3 worm cellular contexts compared by ENCODE assay signal in the genomic region with DNA sequence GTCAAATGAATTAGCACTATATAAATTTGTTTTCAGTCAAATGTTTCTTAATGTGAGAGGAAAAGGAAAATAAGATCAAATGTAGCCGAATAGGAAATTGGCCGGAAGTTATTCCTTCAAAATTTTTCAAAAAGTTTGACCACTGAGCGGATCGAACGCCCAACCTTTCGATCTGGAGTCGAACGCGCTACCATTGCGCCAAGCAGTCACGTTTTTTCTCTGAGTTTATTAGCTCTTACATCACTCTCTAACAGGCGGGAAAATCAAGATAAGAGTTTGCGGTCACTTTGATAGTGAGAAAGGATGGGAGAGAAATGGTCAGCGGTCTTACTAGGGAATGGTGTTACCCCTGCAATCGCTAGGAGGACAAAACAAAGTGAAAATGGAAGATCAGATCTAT.
TF ChIP-seq lines count a peak whose summit lies in the region.

No protein-coding gene starts in this region.

TF ChIP-seq in whole organism, L1 larva, 84 proteins besides CTCF, POLR2A, EP300 and RAD21 (continued from another document):
- TF ChIP-seq pqm-1 (tag; optimal IDR thresholded peaks at IDR 0.05; lab: Kevin White, UChicago) (no peak), skn-1 (tag; optimal IDR thresholded peaks at IDR 0.05; lab: Kevin White, UChicago) (peak; percentile 4), lin-15B (tag; optimal IDR thresholded peaks at IDR 0.05; lab: Kevin White, UChicago) (no peak), egl-27 (tag; optimal IDR thresholded peaks at IDR 0.05; lab: Kevin White, UChicago) (no peak), nhr-47 (tag; optimal IDR thresholded peaks at IDR 0.05; lab: Kevin White, UChicago) (no peak), ztf-4 (tag; optimal IDR thresholded peaks at IDR 0.05; lab: Kevin White, UChicago) (no peak), efl-1 (optimal IDR thresholded peaks at IDR 0.05; lab: Kevin White, UChicago) (peak in 1 of 2 experiments; percentile 29), efl-1 (GFP tag; optimal IDR thresholded peaks at IDR 0.05 in 1 of 2; lab: Kevin White, UChicago) (peak in 1 of 2 experiments; percentile 90), ces-1 (GFP tag; optimal IDR thresholded peaks at IDR 0.05; lab: Kevin White, UChicago) (no peak), egl-13 (tag; optimal IDR thresholded peaks at IDR 0.05; lab: Kevin White, UChicago) (no peak), hpl-2 (GFP tag; optimal IDR thresholded peaks at IDR 0.05; lab: Kevin White, UChicago) (no peak), mep-1 (tag; optimal IDR thresholded peaks at IDR 0.05; lab: Kevin White, UChicago) (no peak), alr-1 (tag; optimal IDR thresholded peaks at IDR 0.05; lab: Kevin White, UChicago; ENCODE audit: borderline replicate concordance) (no peak), ceh-8 (GFP tag; optimal IDR thresholded peaks at IDR 0.05; lab: Kevin White, UChicago) (no peak), fkh-4 (tag; optimal IDR thresholded peaks at IDR 0.05; lab: Kevin White, UChicago; ENCODE audit: borderline replicate concordance) (no peak), nhr-90 (tag; optimal IDR thresholded peaks at IDR 0.05; lab: Kevin White, UChicago; ENCODE audit: poor library complexity) (peak; percentile 51), mef-2 (tag; optimal IDR thresholded peaks at IDR 0.05; lab: Kevin White, UChicago) (no peak), elt-3 (tag; optimal IDR thresholded peaks at IDR 0.05; lab: Kevin White, UChicago) (peak in 2 of 6 experiments; percentile 18 to 29), unc-30 (tag; optimal IDR thresholded peaks at IDR 0.05; lab: Kevin White, UChicago) (no peak), swsn-7 (tag; optimal IDR thresholded peaks at IDR 0.05; lab: Kevin White, UChicago) (peak; percentile 12), unc-86 (tag; optimal IDR thresholded peaks at IDR 0.05; lab: Kevin White, UChicago) (no peak), C04F5.9 (tag; optimal IDR thresholded peaks at IDR 0.05; lab: Kevin White, UChicago) (no peak), nhr-76 (tag; optimal IDR thresholded peaks at IDR 0.05; lab: Kevin White, UChicago) (no peak), nhr-85 (tag; lab: Kevin White, UChicago) (peak; percentile 48), nhr-84 (tag; optimal IDR thresholded peaks at IDR 0.05; lab: Kevin White, UChicago) (no peak), nhr-77 (tag; optimal IDR thresholded peaks at IDR 0.05; lab: Kevin White, UChicago) (peak; percentile 0), fkh-8 (tag; optimal IDR thresholded peaks at IDR 0.05; lab: Kevin White, UChicago) (no peak), ztf-11 (tag; optimal IDR thresholded peaks at IDR 0.05; lab: Kevin White, UChicago) (no peak)

TF ChIP-seq in whole organism, L4 larva, 104 proteins besides CTCF, POLR2A, EP300 and RAD21 (continued from another document and continues in another):
- TF ChIP-seq Y75B8A.6 (GFP tag; IDR thresholded peaks at IDR 0.05; lab: Robert Waterston, UW), result no peak
- TF ChIP-seq hlh-30 (tag; optimal IDR thresholded peaks at IDR 0.05; lab: Kevin White, UChicago; ENCODE audit: insufficient read depth), result no peak
- TF ChIP-seq spr-3 (GFP tag; optimal IDR thresholded peaks at IDR 0.05; lab: Kevin White, UChicago), result no peak
- TF ChIP-seq daf-16 (GFP tag; optimal IDR thresholded peaks at IDR 0.05; lab: Kevin White, UChicago), result no peak
- TF ChIP-seq daf-16 (tag; optimal IDR thresholded peaks at IDR 0.05; lab: Kevin White, UChicago), result no peak
- no peak for TF ChIP-seq nhr-237 (tag; optimal IDR thresholded peaks at IDR 0.05; lab: Kevin White, UChicago)
- peak; percentile 38; the same call in 1 of the 2 replicates for TF ChIP-seq ZK337.2 (GFP tag; IDR thresholded peaks at IDR 0.05; lab: Robert Waterston, UW)
- TF ChIP-seq nhr-42 (GFP tag; IDR thresholded peaks at IDR 0.05; lab: Robert Waterston, UW), result no peak
- no peak for TF ChIP-seq Y105C5A.15 (GFP tag; IDR thresholded peaks at IDR 0.05; lab: Robert Waterston, UW)
- no peak for TF ChIP-seq F44E2.7 (GFP tag; IDR thresholded peaks at IDR 0.05; lab: Robert Waterston, UW)
- no peak for TF ChIP-seq ceh-28 (tag; optimal IDR thresholded peaks at IDR 0.05; lab: Kevin White, UChicago)
- TF ChIP-seq jun-1 (tag; optimal IDR thresholded peaks at IDR 0.05; lab: Kevin White, UChicago), result no peak
- TF ChIP-seq nhr-48 (tag; optimal IDR thresholded peaks at IDR 0.05; lab: Kevin White, UChicago), result no peak
- no peak for TF ChIP-seq mxl-3 (GFP tag; optimal IDR thresholded peaks at IDR 0.05; lab: Kevin White, UChicago)
- no peak for TF ChIP-seq mes-2 (tag; optimal IDR thresholded peaks at IDR 0.05; lab: Kevin White, UChicago; ENCODE audit: poor library complexity, severe bottlenecking)
- no peak for TF ChIP-seq lin-38 (GFP tag; IDR thresholded peaks at IDR 0.05; lab: Robert Waterston, UW)
- no peak for TF ChIP-seq daf-8 (GFP tag; IDR thresholded peaks at IDR 0.05; lab: Robert Waterston, UW)
- TF ChIP-seq unc-39 (tag; optimal IDR thresholded peaks at IDR 0.05; lab: Kevin White, UChicago), result no peak
- no peak for TF ChIP-seq egl-27 (tag; optimal IDR thresholded peaks at IDR 0.05; lab: Kevin White, UChicago)
- TF ChIP-seq duxl-1 (tag; optimal IDR thresholded peaks at IDR 0.05; lab: Kevin White, UChicago; ENCODE audit: poor library complexity), result peak; percentile 60
- no peak for TF ChIP-seq F37D6.2 (tag; optimal IDR thresholded peaks at IDR 0.05; lab: Kevin White, UChicago)
- peak; percentile 82 for TF ChIP-seq dmd-8 (GFP tag; IDR thresholded peaks at IDR 0.05; lab: Robert Waterston, UW)
- TF ChIP-seq Y48G9A.11 (GFP tag; IDR thresholded peaks at IDR 0.05; lab: Robert Waterston, UW), result peak; percentile 26; the same call in 1 of the 2 replicates
- TF ChIP-seq ceh-82 (tag; optimal IDR thresholded peaks at IDR 0.05; lab: Kevin White, UChicago), result no peak
- no peak for TF ChIP-seq set-16 (GFP tag; IDR thresholded peaks at IDR 0.05; lab: Robert Waterston, UW)
- TF ChIP-seq ztf-11 (tag; optimal IDR thresholded peaks at IDR 0.05; lab: Kevin White, UChicago), result no peak
- TF ChIP-seq zag-1 (tag; optimal IDR thresholded peaks at IDR 0.05; lab: Kevin White, UChicago), result no peak
- TF ChIP-seq nhr-41 (GFP tag; IDR thresholded peaks at IDR 0.05; lab: Robert Waterston, UW), result peak; percentile 48; the same call in 1 of the 2 replicates
- TF ChIP-seq aly-2 (tag; optimal IDR thresholded peaks at IDR 0.05; lab: Kevin White, UChicago), result no peak
- no peak for TF ChIP-seq lsy-2 (tag; optimal IDR thresholded peaks at IDR 0.05; lab: Kevin White, UChicago)
- 0 out of 2 replicates have a peak, but pooled peaks have one; percentile 35 for TF ChIP-seq zip-11 (GFP tag; IDR thresholded peaks at IDR 0.05; lab: Robert Waterston, UW)
- TF ChIP-seq dve-1 (tag; optimal IDR thresholded peaks at IDR 0.05; lab: Kevin White, UChicago; ENCODE audit: insufficient read depth), result no peak
- no peak for TF ChIP-seq F26F4.8 (GFP tag; conservative IDR thresholded peaks at IDR 0.05; lab: Robert Waterston, UW)
- no peak for TF ChIP-seq unc-130 (GFP tag; optimal IDR thresholded peaks at IDR 0.05; lab: Kevin White, UChicago)
- no peak for TF ChIP-seq lir-3 (tag; optimal IDR thresholded peaks at IDR 0.05; lab: Kevin White, UChicago)
- TF ChIP-seq lin-29 (GFP tag; IDR thresholded peaks at IDR 0.05; lab: Robert Waterston, UW), result no peak
- no peak for TF ChIP-seq R02D3.7 (tag; optimal IDR thresholded peaks at IDR 0.05; lab: Kevin White, UChicago)
- TF ChIP-seq spr-1 (tag; optimal IDR thresholded peaks at IDR 0.05; lab: Kevin White, UChicago), result no peak
- TF ChIP-seq aha-1 (tag; lab: Kevin White, UChicago), result no peak
- TF ChIP-seq T20F7.1 (GFP tag; optimal IDR thresholded peaks at IDR 0.05; lab: Kevin White, UChicago), result no peak
- TF ChIP-seq rbr-2 (tag; optimal IDR thresholded peaks at IDR 0.05; lab: Kevin White, UChicago), result no peak
- no peak for TF ChIP-seq nhr-76 (tag; optimal IDR thresholded peaks at IDR 0.05; lab: Kevin White, UChicago)
- TF ChIP-seq vab-7 (GFP tag; IDR thresholded peaks at IDR 0.05; lab: Robert Waterston, UW), result peak; percentile 61; the same call in 1 of the 2 replicates
- no peak for TF ChIP-seq mxl-2 (GFP tag; conservative IDR thresholded peaks at IDR 0.05; lab: Robert Waterston, UW)
- TF ChIP-seq ZK546.5 (tag; optimal IDR thresholded peaks at IDR 0.05; lab: Kevin White, UChicago), result no peak
- TF ChIP-seq hif-1 (tag; optimal IDR thresholded peaks at IDR 0.05; lab: Kevin White, UChicago), result no peak
- no peak for TF ChIP-seq lin-39 (tag; optimal IDR thresholded peaks at IDR 0.05; lab: Kevin White, UChicago)
- TF ChIP-seq ceh-32 (tag; optimal IDR thresholded peaks at IDR 0.05; lab: Kevin White, UChicago; ENCODE audit: poor library complexity), result no peak
- TF ChIP-seq ceh-44 (GFP tag; IDR thresholded peaks at IDR 0.05; lab: Robert Waterston, UW), result peak; percentile 68
- TF ChIP-seq nhr-111 (GFP tag; optimal IDR thresholded peaks at IDR 0.05; lab: Kevin White, UChicago), result no peak
- no peak for TF ChIP-seq pha-4 (GFP tag; IDR thresholded peaks at IDR 0.05; lab: Robert Waterston, UW)
- no peak for TF ChIP-seq pha-4 (tag; optimal IDR thresholded peaks at IDR 0.05; lab: Kevin White, UChicago)
- no peak for TF ChIP-seq nhr-11 (tag; optimal IDR thresholded peaks at IDR 0.05; lab: Kevin White, UChicago)

TF ChIP-seq in whole organism, young adult, 124 proteins besides CTCF, POLR2A, EP300 and RAD21 (continued from another document):
- TF ChIP-seq egl-18 (GFP tag; IDR thresholded peaks at IDR 0.05; lab: Robert Waterston, UW) (no peak), athp-1 (tag; optimal IDR thresholded peaks at IDR 0.05; lab: Kevin White, UChicago) (peak; percentile 19), nhr-120 (GFP tag; IDR thresholded peaks at IDR 0.05; lab: Robert Waterston, UW) (no peak), mel-28 (tag; optimal IDR thresholded peaks at IDR 0.05; lab: Kevin White, UChicago; ENCODE audit: borderline replicate concordance) (no peak), sptf-2 (GFP tag; optimal IDR thresholded peaks at IDR 0.05; lab: Kevin White, UChicago) (no peak), B0261.1 (tag; optimal IDR thresholded peaks at IDR 0.05; lab: Kevin White, UChicago) (peak; percentile 84), repo-1 (tag; optimal IDR thresholded peaks at IDR 0.05; lab: Kevin White, UChicago) (peak; percentile 11), tbp1 (GFP tag; optimal IDR thresholded peaks at IDR 0.05; lab: Kevin White, UChicago) (peak; percentile 95), attf-5 (GFP tag; optimal IDR thresholded peaks at IDR 0.05; lab: Kevin White, UChicago) (peak; percentile 14), gei-17 (GFP tag; optimal IDR thresholded peaks at IDR 0.05; lab: Kevin White, UChicago) (no peak), C06A6.2 (GFP tag; conservative IDR thresholded peaks at IDR 0.05; lab: Robert Waterston, UW) (no peak), mes-4 (tag; optimal IDR thresholded peaks at IDR 0.05; lab: Kevin White, UChicago) (no peak), lin-26 (GFP tag; IDR thresholded peaks at IDR 0.05; lab: Robert Waterston, UW) (peak; percentile 88), lin-54 (GFP tag; optimal IDR thresholded peaks at IDR 0.05; lab: Kevin White, UChicago) (peak; percentile 28), lin-40 (tag; optimal IDR thresholded peaks at IDR 0.05; lab: Kevin White, UChicago) (no peak), ama-1 (optimal IDR thresholded peaks at IDR 0.05; lab: Kevin White, UChicago) (no peak), ama-1 (GFP tag; optimal IDR thresholded peaks at IDR 0.05; lab: Kevin White, UChicago) (no peak), nfya-1 (tag; optimal IDR thresholded peaks at IDR 0.05; lab: Kevin White, UChicago; ENCODE audit: borderline replicate concordance, insufficient read depth) (no peak), attf-3 (GFP tag; conservative IDR thresholded peaks at IDR 0.05; lab: Robert Waterston, UW) (no peak), ceh-27 (GFP tag; optimal IDR thresholded peaks at IDR 0.05; lab: Kevin White, UChicago) (no peak), D2030.7 (GFP tag; IDR thresholded peaks at IDR 0.05; lab: Robert Waterston, UW) (peak; percentile 48; the same call in 1 of the 2 replicates), F57C9.4 (tag; optimal IDR thresholded peaks at IDR 0.05; lab: Kevin White, UChicago) (no peak), ztf-22 (GFP tag; optimal IDR thresholded peaks at IDR 0.05; lab: Kevin White, UChicago) (no peak), snpc-4 (GFP tag; optimal IDR thresholded peaks at IDR 0.05; lab: Kevin White, UChicago) (peak; percentile 52), snpc-4 (tag; optimal IDR thresholded peaks at IDR 0.05; lab: Kevin White, UChicago) (peak in 1 of 4 experiments; percentile 70), mxl-1 (tag; optimal IDR thresholded peaks at IDR 0.05; lab: Kevin White, UChicago) (peak; percentile 23), ceh-58 (GFP tag; IDR thresholded peaks at IDR 0.05; lab: Robert Waterston, UW) (no peak), cebp-1 (GFP tag; IDR thresholded peaks at IDR 0.05; lab: Robert Waterston, UW) (no peak), cebp-1 (tag; optimal IDR thresholded peaks at IDR 0.05; lab: Kevin White, UChicago) (no peak), egrh-3 (GFP tag; IDR thresholded peaks at IDR 0.05; lab: Robert Waterston, UW) (peak; percentile 20; the same call in 1 of the 2 replicates), F52B5.7 (tag; optimal IDR thresholded peaks at IDR 0.05; lab: Kevin White, UChicago) (no peak), dpff-1 (tag; optimal IDR thresholded peaks at IDR 0.05; lab: Kevin White, UChicago) (no peak), attf-6 (GFP tag; IDR thresholded peaks at IDR 0.05; lab: Robert Waterston, UW) (0 out of 2 replicates have a peak, but pooled peaks have one; percentile 35), hmg-1.2 (GFP tag; IDR thresholded peaks at IDR 0.05; lab: Robert Waterston, UW) (peak; percentile 75), nhr-90 (tag; optimal IDR thresholded peaks at IDR 0.05; lab: Kevin White, UChicago) (peak; percentile 14), die-1 (tag; optimal IDR thresholded peaks at IDR 0.05; lab: Kevin White, UChicago) (peak; percentile 79), ets-4 (GFP tag; optimal IDR thresholded peaks at IDR 0.05; lab: Kevin White, UChicago) (peak; percentile 2), pbrm-1 (GFP tag; IDR thresholded peaks at IDR 0.05; lab: Robert Waterston, UW) (0 out of 2 replicates have a peak, but pooled peaks have one; percentile 27), ztf-6 (GFP tag; IDR thresholded peaks at IDR 0.05; lab: Robert Waterston, UW) (no peak), pha-4 (tag; optimal IDR thresholded peaks at IDR 0.05; lab: Kevin White, UChicago) (no peak), dox-1 (GFP tag; IDR thresholded peaks at IDR 0.05; lab: Robert Waterston, UW) (peak; percentile 68), Y53F4B.3 (GFP tag; IDR thresholded peaks at IDR 0.05; lab: Robert Waterston, UW) (0 out of 2 replicates have a peak, but pooled peaks have one; percentile 9), Y79H2A.3 (GFP tag; conservative IDR thresholded peaks at IDR 0.05; lab: Robert Waterston, UW) (no peak), rec-8 (tag; optimal IDR thresholded peaks at IDR 0.05; lab: Kevin White, UChicago) (peak in 1 of 2 experiments; percentile 12), ekl-4 (GFP tag; IDR thresholded peaks at IDR 0.05; lab: Robert Waterston, UW) (no peak), ztf-3 (GFP tag; optimal IDR thresholded peaks at IDR 0.05; lab: Kevin White, UChicago) (no peak), ztf-28 (GFP tag; IDR thresholded peaks at IDR 0.05; lab: Robert Waterston, UW) (peak; percentile 77; the same call in 1 of the 2 replicates), K12H6.12 (tag; optimal IDR thresholded peaks at IDR 0.05; lab: Kevin White, UChicago) (no peak), ztf-18 (tag; optimal IDR thresholded peaks at IDR 0.05; lab: Kevin White, UChicago) (peak; percentile 32), xnd-1 (tag; optimal IDR thresholded peaks at IDR 0.05; lab: Kevin White, UChicago) (no peak), T26A5.8 (tag; optimal IDR thresholded peaks at IDR 0.05; lab: Kevin White, UChicago) (no peak), zim-3 (tag; optimal IDR thresholded peaks at IDR 0.05; lab: Kevin White, UChicago) (peak; percentile 24), sea-2 (GFP tag; IDR thresholded peaks at IDR 0.05; lab: Robert Waterston, UW) (no peak)
